Fruit fly (Drosophila melanogaster) whole organism, prepupa: ENCODE measurements around the gene Aldh.

Experiments
- CG3032 ChIP-seq: fragments of 200-800 bp; optimal IDR thresholded peaks from 2 replicates; lab custom pipeline; 2019; ENCODE audit warnings: missing biosample characterization, mild to moderate bottlenecking, missing genetic modification characterization, moderate library complexity
- CG6163 ChIP-seq: fragments of 200-800 bp; sonication (Bioruptor generic); IDR thresholded peaks from 3 replicates; pipeline ENCODE4 v1.3.6; 2022; ENCODE audit warnings: missing biosample characterization, missing genetic modification characterization
- CG6854 ChIP-seq: fragments of 200-800 bp; sonication (Bioruptor generic); optimal IDR thresholded peaks from 2 replicates; lab custom pipeline; 2017; ENCODE audit warnings: missing biosample characterization, mild to moderate bottlenecking, missing genetic modification characterization
- CG8632 ChIP-seq: fragments of 200-800 bp; sonication (Bioruptor generic); optimal IDR thresholded peaks from 3 replicates; lab custom pipeline; 2016; ENCODE audit warnings: missing biosample characterization, missing genetic modification characterization
- cyc ChIP-seq: fragments of 200-800 bp; sonication (Bioruptor generic); optimal IDR thresholded peaks from 3 replicates; lab custom pipeline; 2016; ENCODE audit warnings: missing biosample characterization, missing genetic modification characterization
- salr ChIP-seq, 2 experiments: fragments of 200-800 bp; sonication (Bioruptor generic); optimal IDR thresholded peaks; 3 replicates each; lab custom pipeline; 2016 to 2018; ENCODE audit warnings: missing biosample characterization in 2 of 2, missing genetic modification characterization in 2 of 2, mild to moderate bottlenecking in 1 of 2

DNA sequence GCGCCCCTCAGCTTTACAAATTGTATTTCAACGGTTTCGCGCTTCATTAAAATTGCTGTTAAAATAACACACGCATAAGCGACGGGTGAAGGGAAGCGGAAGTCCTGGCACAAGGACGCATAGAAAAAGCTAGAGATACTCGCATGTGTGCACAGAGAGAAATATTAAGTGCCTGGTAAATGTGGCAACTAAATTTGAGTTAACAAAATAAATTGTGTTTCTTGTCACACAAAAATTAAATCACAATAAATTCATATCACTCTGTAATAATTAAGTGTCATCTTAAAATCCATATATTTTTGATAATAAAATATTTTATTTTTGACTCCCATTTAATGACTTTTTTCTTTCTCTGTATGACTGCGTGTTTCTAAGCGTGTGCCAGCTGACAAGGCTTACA is 13.0 kb downstream of the Aldh start:
- TF ChIP-seq CG6854 (GFP tag; lab: Kevin White, UChicago) (no peak), salr (GFP tag; optimal IDR thresholded peaks at IDR 0.05; lab: Kevin White, UChicago) (no peak), CG6163 (0 out of 3 replicates have a peak, but pooled peaks have one; percentile 23), cyc (GFP tag; lab: Kevin White, UChicago) (no peak), CG3032 (tag; lab: Kevin White, UChicago) (no peak), CG8632 (no peak)
